Fruit fly (Drosophila melanogaster) whole organism, embryonic: ENCODE measurements around the gene CG17224.
A peak's percentile ranks its signal among the peaks of the same experiment; 100 is the strongest.

ENCODE experiments used
- ATbp ChIP-seq: fragments of 200-800 bp; sonication (Bioruptor generic); optimal IDR thresholded peaks from 2 replicates; lab custom pipeline; 2017; ENCODE audit warnings: missing biosample characterization, mild to moderate bottlenecking, missing genetic modification characterization, missing genetic modification reagents
- C15 ChIP-seq: fragments of 200-800 bp; sonication (Bioruptor generic); IDR thresholded peaks from 3 replicates; pipeline ENCODE4 v1.3.6; 2022; ENCODE audit warnings: missing biosample characterization, missing genetic modification characterization
- CG10147 ChIP-seq: fragments of 200-800 bp; sonication (Bioruptor generic); optimal IDR thresholded peaks from 2 replicates; lab custom pipeline; 2019; ENCODE audit warnings: missing biosample characterization, mild to moderate bottlenecking, missing genetic modification characterization, moderate library complexity
- CG10209 ChIP-seq: fragments of 200-800 bp; sonication (Bioruptor generic); optimal IDR thresholded peaks from 3 replicates; lab custom pipeline; 2017; ENCODE audit warnings: missing biosample characterization, mild to moderate bottlenecking, missing genetic modification characterization, missing genetic modification reagents
- CG11085 ChIP-seq: fragments of 200-800 bp; sonication (Bioruptor generic); IDR thresholded peaks from 2 replicates; pipeline ENCODE4 v1.3.6; 2022; ENCODE audit warnings: missing biosample characterization, missing genetic modification characterization
- CG11456 ChIP-seq: fragments of 200-800 bp; sonication (Bioruptor generic); IDR thresholded peaks from 3 replicates; pipeline ENCODE4 v1.3.6; 2022; ENCODE audit warnings: missing biosample characterization, missing genetic modification characterization
- CG12219 ChIP-seq: fragments of 200-800 bp; sonication (Bioruptor generic); optimal IDR thresholded peaks from 3 replicates; lab custom pipeline; 2018; ENCODE audit warnings: missing biosample characterization, mild to moderate bottlenecking, missing genetic modification characterization
- CG13123 ChIP-seq: fragments of 200-800 bp; sonication (Bioruptor generic); optimal IDR thresholded peaks from 2 replicates; lab custom pipeline; 2016; ENCODE audit warnings: missing biosample characterization, missing genetic modification characterization
- CG14050 ChIP-seq: fragments of 200-800 bp; sonication (Bioruptor generic); IDR thresholded peaks from 3 replicates; pipeline ENCODE4 v1.3.6; 2022; ENCODE audit warnings: missing biosample characterization, missing genetic modification characterization
- CG14667 ChIP-seq: fragments of 200-800 bp; sonication (Bioruptor generic); IDR thresholded peaks from 2 replicates; pipeline ENCODE4 v1.3.6; 2022; ENCODE audit warnings: missing biosample characterization, missing genetic modification characterization
- CG1602 ChIP-seq: fragments of 200-800 bp; sonication (Bioruptor generic); optimal IDR thresholded peaks from 3 replicates; lab custom pipeline; 2016; ENCODE audit warnings: missing biosample characterization, missing genetic modification characterization
- CG1603 ChIP-seq: fragments of 200-800 bp; sonication (Bioruptor generic); optimal IDR thresholded peaks from 2 replicates; lab custom pipeline; 2019; ENCODE audit warnings: missing biosample characterization, mild to moderate bottlenecking, missing genetic modification characterization, moderate library complexity
- CG18619 ChIP-seq: fragments of 200-800 bp; sonication (Bioruptor generic); optimal IDR thresholded peaks from 3 replicates; lab custom pipeline; 2017; ENCODE audit warnings: missing biosample characterization, mild to moderate bottlenecking, missing genetic modification characterization
- CG18764 ChIP-seq: fragments of 200-800 bp; sonication (Bioruptor generic); optimal IDR thresholded peaks from 3 replicates; lab custom pipeline; 2016; ENCODE audit warnings: missing biosample characterization, missing genetic modification characterization
- CG3065 ChIP-seq: fragments of 200-800 bp; sonication (Bioruptor generic); optimal IDR thresholded peaks from 2 replicates; lab custom pipeline; 2016; ENCODE audit warnings: missing biosample characterization, missing genetic modification characterization
- CG4424 ChIP-seq: fragments of 200-800 bp; sonication (Bioruptor generic); optimal IDR thresholded peaks from 3 replicates; lab custom pipeline; 2016; ENCODE audit warnings: missing biosample characterization, missing genetic modification characterization
- CG5180 ChIP-seq: fragments of 200-800 bp; sonication (Bioruptor generic); optimal IDR thresholded peaks from 3 replicates; lab custom pipeline; 2017; ENCODE audit warnings: missing biosample characterization, missing genetic modification characterization, mild to moderate bottlenecking, moderate library complexity, missing genetic modification reagents
- CG9215 ChIP-seq: fragments of 200-800 bp; sonication (Bioruptor generic); IDR thresholded peaks from 2 replicates; pipeline ENCODE4 v1.3.6; 2022; ENCODE audit warnings: missing biosample characterization, missing genetic modification characterization
- CG9876 ChIP-seq: fragments of 200-800 bp; sonication (Bioruptor generic); optimal IDR thresholded peaks from 2 replicates; lab custom pipeline; 2016; ENCODE audit warnings: missing biosample characterization, missing genetic modification characterization
- CrebB ChIP-seq: fragments of 200-800 bp; sonication (Bioruptor generic); optimal IDR thresholded peaks from 3 replicates; lab custom pipeline; 2018; ENCODE audit warnings: missing biosample characterization, mild to moderate bottlenecking, missing genetic modification characterization
- D ChIP-seq, 2 experiments: fragments of 200-800 bp in 1 of 2; fragments of >200 bp in 1 of 2; sonication (Bioruptor generic) in 1 of 2; optimal IDR thresholded peaks; 2 replicates in 1 of 2; 3 replicates in 1 of 2; lab custom pipeline; 2017; ENCODE audit warnings: mild to moderate bottlenecking in 1 of 2, missing biosample characterization in 1 of 2, missing genetic modification characterization in 1 of 2, missing genetic modification reagents in 1 of 2
- E2f2 ChIP-seq: fragments of 200-800 bp; sonication (Bioruptor generic); IDR thresholded peaks from 2 replicates; pipeline ENCODE4 v1.3.6; 2022; ENCODE audit warnings: missing biosample characterization, missing genetic modification characterization
- Hr3 ChIP-seq: fragments of 200-800 bp; sonication (Bioruptor generic); optimal IDR thresholded peaks from 3 replicates; lab custom pipeline; 2016; ENCODE audit warnings: missing biosample characterization, missing genetic modification characterization
- Hr51 ChIP-seq, 2 experiments: fragments of 200-800 bp; sonication (Bioruptor generic); optimal IDR thresholded peaks; 2 replicates in 1 of 2; 3 replicates in 1 of 2; lab custom pipeline; 2016 to 2018; ENCODE audit warnings: missing biosample characterization in 2 of 2, missing genetic modification characterization in 2 of 2, mild to moderate bottlenecking in 1 of 2, moderate library complexity in 1 of 2
- Lim3 ChIP-seq: fragments of 200-800 bp; sonication (Bioruptor generic); IDR thresholded peaks from 2 replicates; pipeline ENCODE4 v1.3.6; 2022; ENCODE audit warnings: missing biosample characterization, missing genetic modification characterization
- MBD-R2 ChIP-seq: fragments of 200-800 bp; sonication (Bioruptor generic); IDR thresholded peaks from 2 replicates; pipeline ENCODE4 v1.3.6; 2022; ENCODE audit warnings: missing biosample characterization, missing genetic modification characterization
- Neu2 ChIP-seq: fragments of 200-800 bp; sonication (Bioruptor generic); optimal IDR thresholded peaks from 3 replicates; lab custom pipeline; 2016; ENCODE audit warnings: missing biosample characterization, missing genetic modification characterization, borderline replicate concordance
- Opbp ChIP-seq: fragments of 200-800 bp; sonication (Bioruptor generic); IDR thresholded peaks from 3 replicates; pipeline ENCODE4 v1.3.6; 2022; ENCODE audit warnings: missing biosample characterization, missing genetic modification characterization; ENCODE audit not compliant: partially characterized antibody
- Optix ChIP-seq: fragments of 200-800 bp; sonication (Bioruptor generic); IDR thresholded peaks from 3 replicates; pipeline ENCODE4 v1.3.6; 2022; ENCODE audit warnings: missing biosample characterization, missing genetic modification characterization
- Ptx1 ChIP-seq: fragments of 200-800 bp; sonication (Bioruptor generic); IDR thresholded peaks from 2 replicates; pipeline ENCODE4 v1.3.6; 2022; ENCODE audit warnings: missing biosample characterization, missing genetic modification characterization
- Six4 ChIP-seq: fragments of 200-800 bp; sonication (Bioruptor generic); optimal IDR thresholded peaks from 2 replicates; lab custom pipeline; 2016; ENCODE audit warnings: missing biosample characterization, missing genetic modification characterization
- Sry-δ ChIP-seq: fragments of 200-800 bp; sonication (Bioruptor generic); optimal IDR thresholded peaks from 2 replicates; lab custom pipeline; 2016; ENCODE audit warnings: missing biosample characterization, missing genetic modification characterization
- ase ChIP-seq: fragments of 200-800 bp; sonication (Bioruptor generic); IDR thresholded peaks from 3 replicates; pipeline ENCODE4 v1.3.6; 2022; ENCODE audit warnings: missing biosample characterization, missing genetic modification characterization
- bbx ChIP-seq: fragments of 200-800 bp; sonication (Bioruptor generic); IDR thresholded peaks from 2 replicates; pipeline ENCODE4 v1.3.6; 2022; ENCODE audit warnings: missing biosample characterization, missing genetic modification characterization; ENCODE audit not compliant: partially characterized antibody
- bigmax ChIP-seq: fragments of 200-800 bp; sonication (Bioruptor generic); optimal IDR thresholded peaks from 2 replicates; lab custom pipeline; 2018; ENCODE audit warnings: missing biosample characterization, mild to moderate bottlenecking, missing genetic modification characterization
- bowl ChIP-seq: fragments of 200-800 bp; sonication (Bioruptor generic); IDR thresholded peaks from 2 replicates; pipeline ENCODE4 v1.3.6; 2022; ENCODE audit warnings: missing biosample characterization, missing genetic modification characterization
- dati ChIP-seq: fragments of 200-800 bp; sonication (Bioruptor generic); IDR thresholded peaks from 2 replicates; pipeline ENCODE4 v1.3.6; 2022; ENCODE audit warnings: missing biosample characterization, missing genetic modification characterization
- gce ChIP-seq: fragments of 200-800 bp; sonication (Bioruptor generic); IDR thresholded peaks from 3 replicates; pipeline ENCODE4 v1.3.6; 2022; ENCODE audit warnings: missing biosample characterization, missing genetic modification characterization
- grau ChIP-seq: fragments of 200-800 bp; optimal IDR thresholded peaks from 3 replicates; lab custom pipeline; 2019; ENCODE audit warnings: missing biosample characterization, mild to moderate bottlenecking, missing genetic modification characterization, moderate library complexity
- jigr1 ChIP-seq: fragments of 200-800 bp; sonication (Bioruptor generic); IDR thresholded peaks from 3 replicates; pipeline ENCODE4 v1.3.6; 2022; ENCODE audit warnings: missing biosample characterization, missing genetic modification characterization
- lola ChIP-seq, 3 experiments: fragments of >200 bp in 2 of 3; fragments of 200-800 bp in 1 of 3; sonication (Bioruptor generic) in 1 of 3; optimal IDR thresholded peaks; 2 replicates each; lab custom pipeline; 2017 to 2019; ENCODE audit warnings: missing biosample characterization in 3 of 3, missing genetic modification characterization in 3 of 3, mild to moderate bottlenecking in 1 of 3, moderate library complexity in 1 of 3
- maf-S ChIP-seq: fragments of 200-800 bp; sonication (Bioruptor generic); optimal IDR thresholded peaks from 2 replicates; lab custom pipeline; 2016; ENCODE audit warnings: missing biosample characterization, missing genetic modification characterization
- psq ChIP-seq: fragments of 200-800 bp; sonication (Bioruptor generic); optimal IDR thresholded peaks from 2 replicates; lab custom pipeline; 2017; ENCODE audit warnings: missing biosample characterization, missing genetic modification characterization
- slou ChIP-seq: fragments of 200-800 bp; sonication (Bioruptor generic); optimal IDR thresholded peaks from 3 replicates; lab custom pipeline; 2016; ENCODE audit warnings: missing biosample characterization, missing genetic modification characterization
- sna ChIP-seq: fragments of 200-800 bp; sonication (Bioruptor generic); IDR thresholded peaks from 2 replicates; pipeline ENCODE4 v1.3.6; 2022; ENCODE audit warnings: missing biosample characterization, missing genetic modification characterization; ENCODE audit not compliant: partially characterized antibody
- so ChIP-seq: fragments of 200-800 bp; sonication (Bioruptor generic); IDR thresholded peaks from 3 replicates; pipeline ENCODE4 v1.3.6; 2022; ENCODE audit warnings: missing biosample characterization, missing genetic modification characterization
- tll ChIP-seq, 2 experiments: fragments of 200-800 bp in 1 of 2; fragments of >200 bp in 1 of 2; sonication (Bioruptor generic) in 1 of 2; optimal IDR thresholded peaks; 2 replicates each; lab custom pipeline; 2017 to 2019; ENCODE audit warnings: missing biosample characterization in 2 of 2, missing genetic modification characterization in 2 of 2, mild to moderate bottlenecking in 1 of 2, moderate library complexity in 1 of 2
- vfl ChIP-seq: fragments of 200-800 bp; sonication (Bioruptor generic); optimal IDR thresholded peaks from 2 replicates; lab custom pipeline; 2016; ENCODE audit warnings: missing biosample characterization, missing genetic modification characterization
- z ChIP-seq: fragments of 200-800 bp; sonication (Bioruptor generic); IDR thresholded peaks from 3 replicates; pipeline ENCODE4 v1.3.6; 2022; ENCODE audit warnings: missing biosample characterization, missing genetic modification characterization
- zen ChIP-seq: fragments of 200-800 bp; sonication (Bioruptor generic); optimal IDR thresholded peaks from 3 replicates; lab custom pipeline; 2018; ENCODE audit warnings: missing biosample characterization, mild to moderate bottlenecking, missing genetic modification characterization, moderate library complexity
- zfh2 ChIP-seq: fragments of 200-800 bp; sonication (Bioruptor generic); optimal IDR thresholded peaks from 2 replicates; lab custom pipeline; 2016; ENCODE audit warnings: missing biosample characterization, missing genetic modification characterization

Gene CG17224

dm6 chr2L:3012780-3013179, 5.3 kb downstream of the CG17224 start (continued):
- TF ChIP-seq CG14667 (GFP tag; lab: Robert Waterston, UW) = no peak
- 0 out of 3 replicates have a peak, but pooled peaks have one; percentile 29 for TF ChIP-seq gce (GFP tag; lab: Robert Waterston, UW)
- TF ChIP-seq grau (tag; lab: Kevin White, UChicago) = no peak
- no peak for TF ChIP-seq CG11456
- TF ChIP-seq CG18764 (GFP tag; lab: Kevin White, UChicago) = no peak
- no peak for TF ChIP-seq Neu2 (GFP tag; lab: Kevin White, UChicago)
- TF ChIP-seq CG3065 (GFP tag; lab: Kevin White, UChicago) = no peak
- TF ChIP-seq tll (GFP tag; optimal IDR thresholded peaks at IDR 0.05; lab: Kevin White, UChicago) = no peak
- TF ChIP-seq CG13123 (GFP tag; lab: Kevin White, UChicago) = no peak
- TF ChIP-seq Lim3 (GFP tag; lab: Robert Waterston, UW) = no peak
- no peak for TF ChIP-seq CG18619 (GFP tag; lab: Kevin White, UChicago)
- TF ChIP-seq D (optimal IDR thresholded peaks at IDR 0.05; lab: Kevin White, UChicago) = no peak
- TF ChIP-seq D (GFP tag; optimal IDR thresholded peaks at IDR 0.05; lab: Kevin White, UChicago) = peak; percentile 9
- TF ChIP-seq E2f2 (GFP tag; lab: Robert Waterston, UW) = no peak
- no peak for TF ChIP-seq ase (GFP tag; lab: Robert Waterston, UW)
- no peak for TF ChIP-seq Opbp (GFP tag; lab: Robert Waterston, UW)
- no peak for TF ChIP-seq Sry-δ
- no peak for TF ChIP-seq CG9876 (GFP tag; lab: Kevin White, UChicago)
- no peak for TF ChIP-seq MBD-R2 (GFP tag; lab: Robert Waterston, UW)
- no peak for TF ChIP-seq bowl
- peak in 1 of 3 experiments; percentile 42 for TF ChIP-seq lola (GFP tag; optimal IDR thresholded peaks at IDR 0.05; lab: Kevin White, UChicago)
- no peak for TF ChIP-seq CG12219 (GFP tag; lab: Kevin White, UChicago)
- no peak for TF ChIP-seq CrebB
- TF ChIP-seq CG10147 (GFP tag; lab: Kevin White, UChicago) = no peak
- TF ChIP-seq CG1602 = no peak
- no peak for TF ChIP-seq bbx (GFP tag; lab: Robert Waterston, UW)
- TF ChIP-seq CG4424 (GFP tag; lab: Kevin White, UChicago) = peak; percentile 27
- no peak for TF ChIP-seq CG5180 (GFP tag; lab: Kevin White, UChicago)
- TF ChIP-seq zen (tag; lab: Kevin White, UChicago) = no peak
- TF ChIP-seq so (GFP tag; lab: Robert Waterston, UW) = no peak
- TF ChIP-seq bigmax (GFP tag; lab: Kevin White, UChicago) = no peak
- no peak for TF ChIP-seq jigr1 (GFP tag; lab: Robert Waterston, UW)
- TF ChIP-seq CG9215 (GFP tag; lab: Robert Waterston, UW) = no peak
- no peak for TF ChIP-seq C15
- peak; percentile 22 for TF ChIP-seq CG10209 (GFP tag; lab: Kevin White, UChicago)
- no peak for TF ChIP-seq dati (GFP tag; lab: Robert Waterston, UW)
- TF ChIP-seq CG11085 = no peak
- peak; percentile 12 for TF ChIP-seq Hr3 (GFP tag; lab: Kevin White, UChicago)
- no peak for TF ChIP-seq Optix (GFP tag; lab: Robert Waterston, UW)
- no peak for TF ChIP-seq ATbp (GFP tag; lab: Kevin White, UChicago)
- TF ChIP-seq vfl = no peak
- no peak for TF ChIP-seq psq
- no peak for TF ChIP-seq z (GFP tag; lab: Robert Waterston, UW)
- no peak for TF ChIP-seq sna (GFP tag; lab: Robert Waterston, UW)
- TF ChIP-seq Ptx1 = peak; percentile 33; the same call in 1 of the 2 replicates
- no peak for TF ChIP-seq zfh2 (GFP tag; lab: Kevin White, UChicago)
- no peak for TF ChIP-seq slou
- no peak for TF ChIP-seq Six4 (GFP tag; lab: Kevin White, UChicago)
- TF ChIP-seq Hr51 (GFP tag; optimal IDR thresholded peaks at IDR 0.05; lab: Kevin White, UChicago) = no peak
- TF ChIP-seq CG14050 (GFP tag; lab: Robert Waterston, UW) = no peak
- TF ChIP-seq CG1603 (tag; lab: Kevin White, UChicago) = no peak
- TF ChIP-seq maf-S (GFP tag; lab: Kevin White, UChicago) = no peak
